Worm (Caenorhabditis elegans): ENCODE measurements around the gene nos-2.

- no peak for TF ChIP-seq him-1 (tag; optimal IDR thresholded peaks at IDR 0.05)
- TF ChIP-seq dao-5 (tag; optimal IDR thresholded peaks at IDR 0.05): no peak
These were observed 27.6 kb upstream of the nos-2 start, which contains the start of gene cin-4 for ce11 chrII:7037659-7038342.

Data from whole organism, L4/young adult.